Worm (Caenorhabditis elegans) whole organism, early embryonic: ENCODE results near the gene C35A5.8.

Experiments used
- ama-1 ChIP-seq: fragments of 150-350 bp; optimal IDR thresholded peaks from 2 replicates; lab custom pipeline; 2014
- ets-7 ChIP-seq: sonication (generic microtip); optimal IDR thresholded peaks from 2 replicates; lab custom pipeline; 2016; ENCODE audit warnings: missing genotype, missing genetic modification characterization, missing compliant biosample characterization
- flt-1 ChIP-seq: fragments of 200-800 bp; sonication (Bioruptor generic); IDR thresholded peaks from 2 replicates; pipeline ENCODE4 v1.3.6; 2022; ENCODE audit warnings: missing genetic modification characterization, missing compliant biosample characterization
- hmg-4 ChIP-seq: fragments of 200-800 bp; sonication (Bioruptor generic); optimal IDR thresholded peaks from 2 replicates; lab custom pipeline; 2018; ENCODE audit warnings: mild to moderate bottlenecking, missing genetic modification characterization, missing compliant biosample characterization
- sea-1 ChIP-seq: fragments of 200-800 bp; sonication (Bioruptor generic); conservative IDR thresholded peaks from 2 replicates; pipeline ENCODE4 v1.3.6; 2022; ENCODE audit warnings: missing genetic modification characterization, missing compliant biosample characterization
- tbx-37 ChIP-seq: fragments of 200-800 bp; sonication (Bioruptor generic); conservative IDR thresholded peaks from 2 replicates; pipeline ENCODE4 v1.3.6; 2022; ENCODE audit warnings: missing genetic modification reagents, missing genetic modification characterization, missing compliant biosample characterization

DNA sequence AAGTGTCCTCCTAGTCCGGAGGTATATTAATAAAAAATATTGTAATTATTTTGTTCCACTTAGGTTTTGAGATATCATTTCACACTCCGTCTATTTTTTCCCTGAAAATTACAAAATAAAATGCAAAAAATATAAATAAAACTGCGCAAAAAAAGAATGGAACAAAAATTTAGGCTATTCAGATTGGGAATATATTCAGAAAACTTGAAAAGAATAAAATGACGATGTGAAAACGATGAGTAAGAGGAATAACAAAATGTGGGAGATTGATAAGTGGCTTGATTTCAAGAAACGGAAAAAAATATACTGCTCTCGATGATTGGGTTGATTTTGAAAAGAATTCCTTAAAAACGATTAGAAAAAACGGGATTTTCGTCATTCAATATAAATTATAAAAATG lies 11.4 kb downstream of the C35A5.8 start, which contains the start of gene dmsr-8:
- TF ChIP-seq ets-7 (tag; lab: Kevin White, UChicago) (no peak), ama-1 (lab: Kevin White, UChicago) (no peak), sea-1 (GFP tag; lab: Robert Waterston, UW) (no peak), flt-1 (GFP tag; lab: Robert Waterston, UW) (no peak), hmg-4 (no peak), tbx-37 (GFP tag; lab: Robert Waterston, UW) (no peak)
